Worm (Caenorhabditis elegans) whole organism, L2 larva: ENCODE measurements around the gene ZK1320.7.

ENCODE experiments used
- R02D3.7 ChIP-seq: fragments of 150-350 bp; optimal IDR thresholded peaks from 2 replicates; lab custom pipeline; 2014; ENCODE audit warnings: missing biosample characterization, missing genetic modification characterization
- aly-2 ChIP-seq: fragments of 150-350 bp; optimal IDR thresholded peaks from 2 replicates; lab custom pipeline; 2014; ENCODE audit warnings: missing biosample characterization, missing genetic modification characterization
- ama-1 ChIP-seq: fragments of 150-350 bp; optimal IDR thresholded peaks from 2 replicates; lab custom pipeline; 2018; ENCODE audit warnings: inconsistent platforms
- ceh-82 ChIP-seq: fragments of 150-350 bp; optimal IDR thresholded peaks from 2 replicates; lab custom pipeline; 2014; ENCODE audit warnings: missing biosample characterization, missing genetic modification characterization
- elt-1 ChIP-seq: fragments of 150-350 bp; optimal IDR thresholded peaks from 2 replicates; lab custom pipeline; 2014; ENCODE audit warnings: missing biosample characterization, missing genetic modification characterization
- nhr-11 ChIP-seq: fragments of 150-350 bp; optimal IDR thresholded peaks from 2 replicates; lab custom pipeline; 2014; ENCODE audit warnings: missing biosample characterization, missing genetic modification characterization
- nhr-12 ChIP-seq: fragments of 150-350 bp; optimal IDR thresholded peaks from 2 replicates; lab custom pipeline; 2014; ENCODE audit warnings: missing biosample characterization, missing genetic modification characterization
- peb-1 ChIP-seq: fragments of 150-350 bp; optimal IDR thresholded peaks from 2 replicates; lab custom pipeline; 2014; ENCODE audit warnings: missing biosample characterization, missing genetic modification characterization

DNA sequence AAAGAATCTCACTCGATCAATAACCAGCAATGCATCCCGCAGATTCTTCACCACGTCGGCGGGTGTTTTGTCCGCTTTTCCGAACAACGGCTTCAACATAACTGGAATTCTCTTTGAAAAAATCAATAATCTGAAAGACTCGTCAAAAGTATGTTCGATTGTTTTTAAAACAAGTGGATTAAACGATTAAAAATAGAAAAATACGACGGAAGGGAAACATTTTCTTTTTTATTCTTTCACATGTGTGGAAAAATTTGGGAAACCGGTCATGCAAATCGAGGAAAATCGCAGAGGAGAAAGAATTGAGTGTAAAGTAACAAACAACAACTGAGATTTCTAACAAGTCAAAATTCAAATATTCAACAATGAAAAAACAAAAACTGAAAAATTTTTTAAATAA, 32.2 kb downstream of the ZK1320.7 start, which contains the start of gene mop-25.2:
- TF ChIP-seq ceh-82 (no peak), aly-2 (tag; lab: Kevin White, UChicago) (no peak), elt-1 (no peak), nhr-12 (tag; lab: Kevin White, UChicago) (no peak), ama-1 (no peak), nhr-11 (tag; lab: Kevin White, UChicago) (no peak), R02D3.7 (tag; lab: Kevin White, UChicago) (no peak), peb-1 (tag; lab: Kevin White, UChicago) (no peak)
